Worm (Caenorhabditis elegans) whole organism, L2 larva: ENCODE measurements around the gene Y113G7A.22.

ENCODE experiments used
- C34F6.9 ChIP-seq: fragments of 150-350 bp; optimal IDR thresholded peaks from 2 replicates; lab custom pipeline; 2014; ENCODE audit warnings: missing biosample characterization, missing genetic modification characterization
- ama-1 ChIP-seq: fragments of 150-350 bp; optimal IDR thresholded peaks from 2 replicates; lab custom pipeline; 2018; ENCODE audit warnings: inconsistent platforms
- elt-1 ChIP-seq: fragments of 150-350 bp; optimal IDR thresholded peaks from 2 replicates; lab custom pipeline; 2014; ENCODE audit warnings: missing biosample characterization, missing genetic modification characterization
- ztf-11 ChIP-seq: sonication (generic microtip); optimal IDR thresholded peaks from 2 replicates; lab custom pipeline; 2017; ENCODE audit warnings: missing biosample characterization, missing genetic modification characterization

- no peak for TF ChIP-seq C34F6.9 (tag; lab: Kevin White, UChicago)
- no peak for TF ChIP-seq ama-1 (lab: Kevin White, UChicago)
- no peak for TF ChIP-seq elt-1 (tag; lab: Kevin White, UChicago)
- TF ChIP-seq ztf-11: no peak
These were observed 41.2 kb downstream of the Y113G7A.22 start for ce11 chrV:20093940-20094339.
